Fruit fly (Drosophila melanogaster) whole organism, adult: ENCODE data around the gene E2f1.

Experiments used
- CG11617 ChIP-seq: fragments of 200-800 bp; sonication (Bioruptor generic); optimal IDR thresholded peaks from 2 replicates; lab custom pipeline; 2017; ENCODE audit warnings: mild to moderate bottlenecking, missing biosample characterization, missing genetic modification reagents, missing genetic modification characterization
- CG12768 ChIP-seq: fragments of 200-800 bp; sonication (Bioruptor generic); optimal IDR thresholded peaks from 2 replicates; lab custom pipeline; 2017; ENCODE audit warnings: missing biosample characterization, missing genetic modification characterization, mild to moderate bottlenecking, moderate library complexity, missing genetic modification reagents
- CG14711 ChIP-seq: fragments of 200-800 bp; sonication (Bioruptor generic); optimal IDR thresholded peaks from 2 replicates; lab custom pipeline; 2018; ENCODE audit warnings: missing biosample characterization, mild to moderate bottlenecking, missing genetic modification characterization, moderate library complexity
- CG1620 ChIP-seq: fragments of 200-800 bp; sonication (Bioruptor generic); optimal IDR thresholded peaks from 2 replicates; lab custom pipeline; 2016; ENCODE audit warnings: missing biosample characterization, missing genetic modification characterization
- Clk ChIP-seq: fragments of 200-800 bp; sonication (Bioruptor generic); optimal IDR thresholded peaks from 2 replicates; lab custom pipeline; 2017; ENCODE audit warnings: missing biosample characterization, missing genetic modification characterization
- cic ChIP-seq: fragments of 200-800 bp; sonication (Bioruptor generic); optimal IDR thresholded peaks from 2 replicates; lab custom pipeline; 2017; ENCODE audit warnings: missing biosample characterization, mild to moderate bottlenecking, missing genetic modification characterization, moderate library complexity
- kay ChIP-seq: fragments of 200-800 bp; sonication (Bioruptor generic); peaks from one replicate; lab custom pipeline; 2016; ENCODE audit warnings: missing biosample characterization, missing genetic modification characterization, borderline replicate concordance
- pad ChIP-seq: fragments of 200-800 bp; sonication (Bioruptor generic); optimal IDR thresholded peaks from 3 replicates; lab custom pipeline; 2017; ENCODE audit warnings: missing biosample characterization, missing genetic modification characterization, mild to moderate bottlenecking, moderate library complexity, missing genetic modification reagents
- toe ChIP-seq: fragments of 200-800 bp; sonication (Bioruptor generic); optimal IDR thresholded peaks from 2 replicates; lab custom pipeline; 2016; ENCODE audit warnings: missing biosample characterization, missing genetic modification characterization

dm6 chr3R:21631757-21632473 lies 28.8 kb downstream of the E2f1 start:
- TF ChIP-seq CG1620 (GFP tag; lab: Kevin White, UChicago) (no peak), CG11617 (GFP tag; lab: Kevin White, UChicago) (no peak), pad (GFP tag; lab: Kevin White, UChicago) (no peak), CG12768 (GFP tag; lab: Kevin White, UChicago) (no peak), Clk (GFP tag; lab: Kevin White, UChicago) (no peak), toe (GFP tag; lab: Kevin White, UChicago) (no peak), CG14711 (no peak), kay (GFP tag; lab: Kevin White, UChicago) (no peak), cic (no peak)
